Worm (Caenorhabditis elegans) whole organism, mixed stage, embryonic: Measurements from ENCODE around the gene F10G7.9.
A peak's percentile ranks its signal among the peaks of the same experiment; 100 is the strongest.

Experiments used
- M03D4.4 ChIP-seq: sonication (generic microtip); optimal IDR thresholded peaks from 2 replicates; lab custom pipeline; 2017; ENCODE audit warnings: mild to moderate bottlenecking, missing genetic modification characterization, missing compliant biosample characterization
- bed-3 ChIP-seq: fragments of 200-800 bp; sonication (Bioruptor generic); optimal IDR thresholded peaks from 3 replicates; lab custom pipeline; 2018; ENCODE audit warnings: mild to moderate bottlenecking, missing genetic modification characterization, moderate library complexity, missing compliant biosample characterization
- blmp-1 ChIP-seq: fragments of 150-350 bp; optimal IDR thresholded peaks from 2 replicates; lab custom pipeline; 2014; ENCODE audit warnings: missing biosample characterization, missing genetic modification characterization
- ceh-83 ChIP-seq: fragments of 200-800 bp; sonication (Bioruptor generic); optimal IDR thresholded peaks from 2 replicates; lab custom pipeline; 2018; ENCODE audit warnings: mild to moderate bottlenecking, missing genetic modification characterization, missing compliant biosample characterization
- ces-1 ChIP-seq: fragments of 150-350 bp; optimal IDR thresholded peaks from 2 replicates; lab custom pipeline; 2014; ENCODE audit warnings: missing biosample characterization, missing genetic modification reagents, missing genetic modification characterization
- cnd-1 ChIP-seq: fragments of 200-800 bp; sonication (Bioruptor generic); optimal IDR thresholded peaks from 2 replicates; lab custom pipeline; 2018; ENCODE audit warnings: mild to moderate bottlenecking, missing genetic modification characterization, missing compliant biosample characterization
- drap-1 ChIP-seq: fragments of 200-800 bp; sonication (Bioruptor generic); optimal IDR thresholded peaks from 3 replicates; lab custom pipeline; 2018; ENCODE audit warnings: mild to moderate bottlenecking, missing genetic modification characterization, missing compliant biosample characterization
- elt-1 ChIP-seq: sonication (generic microtip); optimal IDR thresholded peaks from 2 replicates; lab custom pipeline; 2017; ENCODE audit warnings: missing genetic modification characterization, mild to moderate bottlenecking, missing compliant biosample characterization, antibody characterized with exemption, moderate library complexity, borderline replicate concordance; ENCODE audit not compliant: insufficient read depth
- elt-3 ChIP-seq: fragments of 150-350 bp; optimal IDR thresholded peaks from 2 replicates; lab custom pipeline; 2014; ENCODE audit warnings: missing biosample characterization, missing genetic modification characterization
- flh-1 ChIP-seq: fragments of 200-800 bp; sonication (Bioruptor generic); optimal IDR thresholded peaks from 2 replicates; lab custom pipeline; 2018; ENCODE audit warnings: mild to moderate bottlenecking, missing genetic modification characterization, moderate library complexity, missing compliant biosample characterization
- ham-2 ChIP-seq: fragments of 200-800 bp; sonication (Bioruptor generic); optimal IDR thresholded peaks from 2 replicates; lab custom pipeline; 2018; ENCODE audit warnings: mild to moderate bottlenecking, missing genetic modification characterization, missing compliant biosample characterization
- lin-13 ChIP-seq: fragments of 150-350 bp; optimal IDR thresholded peaks from 2 replicates; lab custom pipeline; 2014; ENCODE audit warnings: missing biosample characterization, missing genetic modification characterization
- lin-32 ChIP-seq: fragments of 200-800 bp; sonication (Bioruptor generic); optimal IDR thresholded peaks from 2 replicates; lab custom pipeline; 2018; ENCODE audit warnings: mild to moderate bottlenecking, missing genetic modification characterization, missing compliant biosample characterization
- lsy-2 ChIP-seq: fragments of 150-350 bp; optimal IDR thresholded peaks from 2 replicates; lab custom pipeline; 2014; ENCODE audit warnings: missing biosample characterization, missing genetic modification characterization
- mab-5 ChIP-seq: fragments of 150-350 bp; optimal IDR thresholded peaks from 2 replicates; lab custom pipeline; 2014; ENCODE audit warnings: missing biosample characterization, missing genetic modification characterization
- mep-1 ChIP-seq: fragments of 150-350 bp; optimal IDR thresholded peaks from 2 replicates; lab custom pipeline; 2017; ENCODE audit warnings: missing biosample characterization, missing genetic modification reagents, missing genetic modification characterization, inconsistent platforms
- mls-2 ChIP-seq: sonication (generic microtip); optimal IDR thresholded peaks from 2 replicates; lab custom pipeline; 2016; ENCODE audit warnings: mild to moderate bottlenecking, missing genetic modification characterization, moderate library complexity, missing compliant biosample characterization
- nhr-12 ChIP-seq: fragments of 150-350 bp; optimal IDR thresholded peaks from 2 replicates; lab custom pipeline; 2014; ENCODE audit warnings: missing biosample characterization, missing genetic modification characterization
- nhr-2 ChIP-seq: fragments of 150-350 bp; optimal IDR thresholded peaks from 2 replicates; lab custom pipeline; 2014; ENCODE audit warnings: missing biosample characterization, missing genetic modification characterization
- nhr-237 ChIP-seq: fragments of 150-350 bp; optimal IDR thresholded peaks from 2 replicates; lab custom pipeline; 2014; ENCODE audit warnings: missing biosample characterization, missing genetic modification characterization
- nhr-28 ChIP-seq: fragments of 150-350 bp; optimal IDR thresholded peaks from 2 replicates; lab custom pipeline; 2014; ENCODE audit warnings: missing biosample characterization, missing genetic modification characterization
- nhr-76 ChIP-seq: sonication (generic microtip); optimal IDR thresholded peaks from 2 replicates; lab custom pipeline; 2017; ENCODE audit warnings: missing biosample characterization, missing genetic modification characterization
- pha-4 ChIP-seq: fragments of 150-350 bp; optimal IDR thresholded peaks from 2 replicates; lab custom pipeline; 2018; ENCODE audit warnings: missing biosample characterization, missing genetic modification reagents, missing genetic modification characterization
- sem-2 ChIP-seq: fragments of 200-800 bp; sonication (Bioruptor generic); optimal IDR thresholded peaks from 2 replicates; lab custom pipeline; 2018; ENCODE audit warnings: mild to moderate bottlenecking, missing genetic modification characterization, missing compliant biosample characterization
- snpc-4 ChIP-seq: fragments of 150-350 bp; optimal IDR thresholded peaks from 2 replicates; lab custom pipeline; 2014; ENCODE audit warnings: missing biosample characterization, missing genetic modification characterization
- sptf-1 ChIP-seq: sonication (generic microtip); optimal IDR thresholded peaks from 2 replicates; lab custom pipeline; 2017; ENCODE audit warnings: mild to moderate bottlenecking, missing genetic modification characterization, moderate library complexity, missing compliant biosample characterization
- tbx-8 ChIP-seq: fragments of 200-800 bp; sonication (Bioruptor generic); optimal IDR thresholded peaks from 2 replicates; lab custom pipeline; 2018; ENCODE audit warnings: mild to moderate bottlenecking, missing genetic modification characterization, moderate library complexity, missing compliant biosample characterization
- unc-120 ChIP-seq: sonication (generic microtip); optimal IDR thresholded peaks from 2 replicates; lab custom pipeline; 2017; ENCODE audit warnings: missing genetic modification characterization, missing compliant biosample characterization; ENCODE audit not compliant: poor library complexity, severe bottlenecking
- unc-39 ChIP-seq: fragments of 150-350 bp; optimal IDR thresholded peaks from 2 replicates; lab custom pipeline; 2014; ENCODE audit warnings: missing biosample characterization, missing genetic modification characterization
- unc-62 ChIP-seq: fragments of 150-350 bp; optimal IDR thresholded peaks from 2 replicates; lab custom pipeline; 2014; ENCODE audit warnings: missing biosample characterization, missing genetic modification reagents, missing genetic modification characterization
- ztf-11 ChIP-seq: fragments of 150-350 bp; optimal IDR thresholded peaks from 2 replicates; lab custom pipeline; 2014; ENCODE audit warnings: missing biosample characterization, missing genetic modification characterization

The F10G7.9 gene

DNA sequence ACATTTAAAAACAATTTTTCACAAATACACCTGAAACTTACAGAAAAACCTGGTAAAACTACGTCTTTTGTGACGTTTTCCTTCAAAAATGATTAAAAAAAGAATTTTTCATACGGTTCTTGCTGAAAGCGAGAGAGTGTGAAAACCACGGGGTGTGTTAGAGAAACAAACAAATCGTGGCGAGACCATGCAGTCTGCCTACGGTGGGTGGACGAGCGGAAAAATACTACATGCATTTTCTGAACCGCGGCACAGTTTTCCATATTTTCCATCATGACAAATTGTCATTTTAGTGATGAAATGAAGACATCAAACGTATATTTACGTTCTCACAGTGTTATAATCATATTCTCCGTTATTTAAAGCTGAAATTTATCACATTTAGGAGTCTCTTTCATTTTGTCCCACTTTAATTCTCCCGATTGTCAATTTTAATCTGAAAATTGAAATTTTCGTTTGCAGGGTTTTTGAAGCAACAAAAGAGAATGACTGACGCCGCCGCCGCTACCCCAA lies at the start of gene F10G7.9, which contains the start of gene tsn-1:
F10G7.9 (minus strand) TSS at position 127 of the 513 bp plus-strand sequence.
tsn-1 (plus strand) TSS at position 463 of the 513 bp plus-strand sequence.
- TF ChIP-seq elt-3 (tag; lab: Kevin White, UChicago): no peak
- no peak for TF ChIP-seq flh-1 (GFP tag; lab: Kevin White, UChicago)
- peak; percentile 8 for TF ChIP-seq mep-1 (tag; lab: Kevin White, UChicago)
- no peak for TF ChIP-seq ces-1 (GFP tag; lab: Kevin White, UChicago)
- peak; percentile 57 for TF ChIP-seq pha-4 (tag; lab: Kevin White, UChicago)
- peak; percentile 20 for TF ChIP-seq lin-13 (tag; lab: Kevin White, UChicago)
- peak; percentile 95 for TF ChIP-seq lsy-2 (tag; lab: Kevin White, UChicago)

ce11 chrII:4755654-4756053 lies 49.4 kb upstream of the F10G7.9 start:
- TF ChIP-seq unc-120 (no peak), M03D4.4 (tag; lab: Kevin White, UChicago) (no peak), cnd-1 (tag; lab: Kevin White, UChicago) (no peak), unc-39 (tag; lab: Kevin White, UChicago) (no peak), snpc-4 (tag; lab: Kevin White, UChicago) (no peak), nhr-2 (tag; lab: Kevin White, UChicago) (no peak), drap-1 (GFP tag; lab: Kevin White, UChicago) (no peak), blmp-1 (tag; lab: Kevin White, UChicago) (no peak), mep-1 (tag; lab: Kevin White, UChicago) (no peak), mls-2 (tag; lab: Kevin White, UChicago) (no peak), elt-3 (tag; lab: Kevin White, UChicago) (no peak), bed-3 (GFP tag; lab: Kevin White, UChicago) (no peak), ham-2 (GFP tag; lab: Kevin White, UChicago) (no peak), ceh-83 (no peak), nhr-76 (tag; lab: Kevin White, UChicago) (no peak), elt-1 (tag; lab: Kevin White, UChicago) (no peak), lin-13 (tag; lab: Kevin White, UChicago) (no peak), mab-5 (tag; lab: Kevin White, UChicago) (no peak), lin-32 (GFP tag; lab: Kevin White, UChicago) (no peak)

- TF ChIP-seq nhr-12 (tag; lab: Kevin White, UChicago): no peak
- TF ChIP-seq ztf-11 (tag; lab: Kevin White, UChicago): no peak
- TF ChIP-seq mab-5 (tag; lab: Kevin White, UChicago): no peak
- no peak for TF ChIP-seq tbx-8 (GFP tag; lab: Kevin White, UChicago)
- no peak for TF ChIP-seq unc-120
- no peak for TF ChIP-seq nhr-237 (tag; lab: Kevin White, UChicago)
- TF ChIP-seq mep-1 (tag; lab: Kevin White, UChicago): no peak
These were observed 46.8 kb upstream of the F10G7.9 start, which contains the start of gene C27D9.1 for ce11 chrII:4753133-4753532. TSS of gene C27D9.1 (plus strand) at chrII:4753413.

DNA sequence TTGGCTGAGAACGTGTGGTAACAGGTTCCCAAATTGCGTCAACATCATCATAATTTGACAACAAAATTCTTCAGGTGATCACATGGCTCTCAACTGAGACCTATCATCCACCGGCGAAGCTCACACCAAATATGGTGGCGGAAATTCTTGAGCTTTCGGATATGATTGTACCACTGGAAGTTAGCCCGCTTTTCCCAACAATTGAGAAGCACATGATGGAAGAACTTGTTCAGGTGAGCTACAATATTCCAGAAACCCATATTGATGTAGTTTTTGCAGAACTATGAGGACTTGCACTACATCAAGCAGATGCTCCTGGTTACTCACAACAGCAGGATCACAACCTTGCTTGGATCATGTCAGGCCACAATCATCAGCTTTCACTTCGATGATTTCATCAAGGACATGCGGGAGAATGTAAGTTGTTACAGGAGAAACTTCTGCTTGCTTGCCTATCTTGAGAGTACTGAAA lies 46.0 kb upstream of the F10G7.9 start, which contains the start of gene F41C3.1:
F41C3.1 (plus strand) TSS at position 51 of the 472 bp plus-strand sequence.
- no peak for TF ChIP-seq unc-39 (tag; lab: Kevin White, UChicago)
- TF ChIP-seq mls-2 (tag; lab: Kevin White, UChicago): no peak
- TF ChIP-seq sem-2 (GFP tag; lab: Kevin White, UChicago): no peak
- TF ChIP-seq lin-13 (tag; lab: Kevin White, UChicago): no peak
- no peak for TF ChIP-seq mab-5 (tag; lab: Kevin White, UChicago)

ce11 chrII:4749581-4749980 lies 43.3 kb upstream of the F10G7.9 start, which contains the start of gene F41C3.2:
TSS of gene F41C3.2 (plus strand) at chrII:4749968.
- TF ChIP-seq nhr-2 (tag; lab: Kevin White, UChicago) (no peak), nhr-28 (tag; lab: Kevin White, UChicago) (no peak), mab-5 (tag; lab: Kevin White, UChicago) (no peak), unc-62 (no peak), cnd-1 (tag; lab: Kevin White, UChicago) (no peak), flh-1 (GFP tag; lab: Kevin White, UChicago) (no peak), unc-120 (no peak), elt-1 (tag; lab: Kevin White, UChicago) (no peak), nhr-12 (tag; lab: Kevin White, UChicago) (no peak), nhr-76 (tag; lab: Kevin White, UChicago) (no peak), ces-1 (GFP tag; lab: Kevin White, UChicago) (no peak), lin-13 (tag; lab: Kevin White, UChicago) (no peak), unc-39 (tag; lab: Kevin White, UChicago) (no peak), sptf-1 (no peak)
- TF ChIP-seq, all 35 proteins: peak for 0
